Worm (Caenorhabditis elegans) whole organism, L4 larva: ENCODE data around the gene rabx-5.

Experiments
- D1046.2 ChIP-seq: fragments of 200-800 bp; sonication (Bioruptor generic); IDR thresholded peaks from 2 replicates; pipeline ENCODE4 v1.3.6; 2022; ENCODE audit warnings: missing genetic modification characterization, missing compliant biosample characterization
- F26F4.8 ChIP-seq: fragments of 200-800 bp; sonication (Bioruptor generic); conservative IDR thresholded peaks from 2 replicates; pipeline ENCODE4 v1.3.6; 2022; ENCODE audit warnings: missing genetic modification characterization, missing compliant biosample characterization
- F49E8.2 ChIP-seq: sonication (generic microtip); optimal IDR thresholded peaks from 2 replicates; lab custom pipeline; 2016; ENCODE audit warnings: missing compliant biosample characterization, mild to moderate bottlenecking, missing genetic modification characterization, borderline replicate concordance
- T20F7.1 ChIP-seq: fragments of 200-800 bp; sonication (Bioruptor generic); optimal IDR thresholded peaks from 2 replicates; lab custom pipeline; 2018; ENCODE audit warnings: mild to moderate bottlenecking, missing genetic modification characterization, missing compliant biosample characterization
- Y105C5A.15 ChIP-seq: fragments of 200-800 bp; sonication (Bioruptor generic); IDR thresholded peaks from 2 replicates; pipeline ENCODE4 v1.3.6; 2022; ENCODE audit warnings: missing genetic modification characterization, missing compliant biosample characterization
- Y48G9A.11 ChIP-seq: fragments of 200-800 bp; sonication (Bioruptor generic); IDR thresholded peaks from 2 replicates; pipeline ENCODE4 v1.3.6; 2022; ENCODE audit warnings: missing genetic modification reagents, missing genetic modification characterization, missing compliant biosample characterization
- Y75B8A.6 ChIP-seq: fragments of 200-800 bp; sonication (Bioruptor generic); IDR thresholded peaks from 2 replicates; pipeline ENCODE4 v1.3.6; 2022; ENCODE audit warnings: missing genetic modification reagents, missing genetic modification characterization, missing compliant biosample characterization
- aha-1 ChIP-seq: fragments of 150-350 bp; peaks from one replicate; lab custom pipeline; 2014; ENCODE audit warnings: missing biosample characterization, missing genetic modification characterization
- aly-2 ChIP-seq: sonication (generic microtip); optimal IDR thresholded peaks from 2 replicates; lab custom pipeline; 2018; ENCODE audit warnings: missing biosample characterization, missing genetic modification characterization
- ceh-28 ChIP-seq: fragments of 150-350 bp; optimal IDR thresholded peaks from 2 replicates; lab custom pipeline; 2014; ENCODE audit warnings: missing biosample characterization, missing genetic modification reagents, missing genetic modification characterization
- daf-12 ChIP-seq: fragments of 150-350 bp; optimal IDR thresholded peaks from 2 replicates; lab custom pipeline; 2014; ENCODE audit warnings: missing biosample characterization, missing genetic modification reagents, missing genetic modification characterization
- daf-16 ChIP-seq, 3 experiments: sonication (generic microtip); optimal IDR thresholded peaks; 2 replicates each; lab custom pipeline; 2016 to 2017; ENCODE audit warnings: missing genetic modification characterization in 3 of 3, missing genetic modification reagents in 3 of 3, mild to moderate bottlenecking in 2 of 3, missing compliant biosample characterization in 2 of 3, missing biosample characterization in 1 of 3, moderate library complexity in 1 of 3
- daf-19 ChIP-seq: fragments of 200-800 bp; sonication (Bioruptor generic); conservative IDR thresholded peaks from 2 replicates; pipeline ENCODE4 v1.3.6; 2022; ENCODE audit warnings: missing genetic modification characterization, missing compliant biosample characterization
- dmd-6 ChIP-seq: fragments of 200-800 bp; sonication (Bioruptor generic); IDR thresholded peaks from 2 replicates; pipeline ENCODE4 v1.3.6; 2022; ENCODE audit warnings: missing genetic modification reagents, missing genetic modification characterization, missing compliant biosample characterization
- dpl-1 ChIP-seq: fragments of 150-350 bp; optimal IDR thresholded peaks from 2 replicates; lab custom pipeline; 2014; ENCODE audit warnings: missing biosample characterization, missing genetic modification reagents, missing genetic modification characterization
- egl-27 ChIP-seq: sonication (generic microtip); optimal IDR thresholded peaks from 3 replicates; lab custom pipeline; 2017; ENCODE audit warnings: missing biosample characterization, missing genetic modification reagents, missing genetic modification characterization
- egl-43 ChIP-seq: fragments of 200-800 bp; sonication (Bioruptor generic); IDR thresholded peaks from 2 replicates; pipeline ENCODE4 v1.3.6; 2022; ENCODE audit warnings: missing genetic modification reagents, missing genetic modification characterization, missing compliant biosample characterization
- fkh-10 ChIP-seq: fragments of 150-350 bp; optimal IDR thresholded peaks from 2 replicates; lab custom pipeline; 2014; ENCODE audit warnings: missing biosample characterization, missing genetic modification reagents, missing genetic modification characterization
- fos-1 ChIP-seq: fragments of 150-350 bp; optimal IDR thresholded peaks from 2 replicates; lab custom pipeline; 2014; ENCODE audit warnings: missing biosample characterization, missing genetic modification characterization
- hif-1 ChIP-seq, 2 experiments: sonication (generic microtip); optimal IDR thresholded peaks; 2 replicates each; lab custom pipeline; 2016 to 2017; ENCODE audit warnings: missing compliant biosample characterization in 2 of 2, missing genetic modification characterization in 2 of 2, missing genetic modification reagents in 2 of 2, missing genotype in 2 of 2, mild to moderate bottlenecking in 1 of 2
- lin-1 ChIP-seq: fragments of 200-800 bp; sonication (Bioruptor generic); IDR thresholded peaks from 2 replicates; pipeline ENCODE4 v1.3.6; 2022; ENCODE audit warnings: missing genetic modification reagents, missing genetic modification characterization, missing compliant biosample characterization
- lsy-2 ChIP-seq, 2 experiments: fragments of 150-350 bp in 1 of 2; sonication (generic microtip) in 1 of 2; optimal IDR thresholded peaks; 2 replicates each; lab custom pipeline; 2014 to 2017; ENCODE audit warnings: missing biosample characterization in 2 of 2, missing genetic modification characterization in 2 of 2
- mdl-1 ChIP-seq, 2 experiments: fragments of 150-350 bp in 1 of 2; sonication (generic microtip) in 1 of 2; optimal IDR thresholded peaks; 2 replicates each; lab custom pipeline; 2014 to 2017; ENCODE audit warnings: missing biosample characterization in 2 of 2, missing genetic modification characterization in 2 of 2
- mxl-2 ChIP-seq: fragments of 200-800 bp; sonication (Bioruptor generic); conservative IDR thresholded peaks from 2 replicates; pipeline ENCODE4 v1.3.6; 2022; ENCODE audit warnings: missing genetic modification reagents, missing genetic modification characterization, missing compliant biosample characterization
- mxl-3 ChIP-seq: fragments of 200-800 bp; sonication (Bioruptor generic); optimal IDR thresholded peaks from 2 replicates; lab custom pipeline; 2018; ENCODE audit warnings: mild to moderate bottlenecking, missing genetic modification characterization, missing compliant biosample characterization
- nhr-102 ChIP-seq: sonication (generic microtip); optimal IDR thresholded peaks from 2 replicates; lab custom pipeline; 2016; ENCODE audit warnings: mild to moderate bottlenecking, missing genetic modification characterization, moderate library complexity, missing compliant biosample characterization
- nhr-11 ChIP-seq: fragments of 150-350 bp; optimal IDR thresholded peaks from 2 replicates; lab custom pipeline; 2014; ENCODE audit warnings: missing biosample characterization, missing genetic modification characterization
- nhr-237 ChIP-seq: sonication (generic microtip); optimal IDR thresholded peaks from 2 replicates; lab custom pipeline; 2017; ENCODE audit warnings: missing biosample characterization, missing genetic modification characterization
- nhr-25 ChIP-seq: sonication (generic microtip); optimal IDR thresholded peaks from 2 replicates; lab custom pipeline; 2017; ENCODE audit warnings: missing genetic modification characterization, mild to moderate bottlenecking, missing compliant biosample characterization, antibody characterized with exemption, moderate library complexity, borderline replicate concordance; ENCODE audit not compliant: insufficient read depth
- nhr-28 ChIP-seq: fragments of 150-350 bp; optimal IDR thresholded peaks from 2 replicates; lab custom pipeline; 2014; ENCODE audit warnings: missing biosample characterization, missing genetic modification characterization
- nhr-41 ChIP-seq: fragments of 200-800 bp; sonication (Bioruptor generic); IDR thresholded peaks from 2 replicates; pipeline ENCODE4 v1.3.6; 2022; ENCODE audit warnings: missing genetic modification reagents, missing genetic modification characterization, missing compliant biosample characterization
- nhr-48 ChIP-seq: sonication (generic microtip); optimal IDR thresholded peaks from 2 replicates; lab custom pipeline; 2016; ENCODE audit warnings: mild to moderate bottlenecking, missing genetic modification characterization, missing compliant biosample characterization
- nhr-6 ChIP-seq: fragments of 150-350 bp; optimal IDR thresholded peaks from 2 replicates; lab custom pipeline; 2014; ENCODE audit warnings: missing biosample characterization, missing genetic modification characterization
- pha-4 ChIP-seq, 2 experiments: fragments of 150-350 bp in 1 of 2; fragments of 200-800 bp in 1 of 2; sonication (Bioruptor generic) in 1 of 2; IDR thresholded peaks in 1 of 2; optimal IDR thresholded peaks in 1 of 2; 2 replicates each; pipeline versions ENCODE4 v1.3.6 to Lab custom; 2014 to 2022; ENCODE audit warnings: missing genetic modification characterization in 2 of 2, missing genetic modification reagents in 2 of 2, missing biosample characterization in 1 of 2, missing compliant biosample characterization in 1 of 2
- saeg-2 ChIP-seq: fragments of 200-800 bp; sonication (Bioruptor generic); IDR thresholded peaks from 2 replicates; pipeline ENCODE4 v1.3.6; 2022; ENCODE audit warnings: missing genetic modification reagents, missing genetic modification characterization, missing compliant biosample characterization
- sdz-12 ChIP-seq: fragments of 200-800 bp; sonication (Bioruptor generic); optimal IDR thresholded peaks from 2 replicates; lab custom pipeline; 2018; ENCODE audit warnings: mild to moderate bottlenecking, missing genetic modification characterization, missing compliant biosample characterization
- snpc-1.2 ChIP-seq: fragments of 200-800 bp; sonication (Bioruptor generic); IDR thresholded peaks from 2 replicates; pipeline ENCODE4 v1.3.6; 2022; ENCODE audit warnings: missing genetic modification reagents, missing genetic modification characterization, missing compliant biosample characterization
- unc-39 ChIP-seq: sonication (generic microtip); optimal IDR thresholded peaks from 2 replicates; lab custom pipeline; 2017; ENCODE audit warnings: missing biosample characterization, missing genetic modification characterization
- unc-62 ChIP-seq, 3 experiments: fragments of 150-350 bp in 1 of 3; sonication (generic microtip); optimal IDR thresholded peaks in 2 of 3; peaks in 1 of 3; 1 replicate in 1 of 3; 2 replicates in 2 of 3; lab custom pipeline; 2014 to 2017; ENCODE audit warnings: missing biosample characterization in 3 of 3, missing genetic modification characterization in 3 of 3, missing genetic modification reagents in 3 of 3, missing genotype in 1 of 3
- vab-7 ChIP-seq: fragments of 200-800 bp; sonication (Bioruptor generic); IDR thresholded peaks from 2 replicates; pipeline ENCODE4 v1.3.6; 2022; ENCODE audit warnings: missing genetic modification reagents, missing genetic modification characterization, missing compliant biosample characterization
- zag-1 ChIP-seq: fragments of 150-350 bp; optimal IDR thresholded peaks from 2 replicates; lab custom pipeline; 2014; ENCODE audit warnings: missing biosample characterization, missing genetic modification characterization

rabx-5 gene

DNA sequence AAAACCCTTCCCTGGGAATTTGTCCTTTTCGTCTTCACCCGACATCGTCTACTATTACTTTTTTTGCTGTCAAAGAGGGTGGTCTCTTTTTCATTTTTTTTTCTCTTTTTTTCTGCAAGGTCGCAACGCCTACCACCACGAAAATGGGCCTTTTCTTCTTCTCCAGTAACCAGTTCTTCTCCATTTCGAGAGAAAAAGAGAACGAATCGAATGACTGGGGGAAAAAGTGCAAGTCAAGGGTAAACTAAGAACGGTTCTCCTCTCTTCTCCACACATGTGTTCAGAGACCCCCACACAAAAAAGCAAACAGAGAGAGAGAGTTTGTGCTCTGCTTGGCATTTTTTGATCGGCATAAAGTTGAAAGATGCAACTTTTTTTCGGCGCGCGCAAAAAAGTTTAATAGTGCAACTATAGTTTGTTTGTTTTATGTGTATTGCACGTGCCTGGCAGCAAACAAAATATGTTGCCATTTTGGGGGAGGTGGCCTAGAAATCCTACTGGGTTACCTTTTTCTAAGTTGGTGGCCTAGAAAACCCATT, 31.4 kb downstream of the rabx-5 start (continued):
- no peak for TF ChIP-seq unc-39 (tag; lab: Kevin White, UChicago)
- TF ChIP-seq egl-27 (tag; lab: Kevin White, UChicago), result no peak
- no peak for TF ChIP-seq unc-62 (GFP tag; optimal IDR thresholded peaks at IDR 0.05 in 1 of 2; lab: Kevin White, UChicago)
- TF ChIP-seq unc-62 (tag; optimal IDR thresholded peaks at IDR 0.05; lab: Kevin White, UChicago), result no peak
- TF ChIP-seq ceh-28 (tag; lab: Kevin White, UChicago), result no peak
- TF ChIP-seq nhr-48 (tag; lab: Kevin White, UChicago), result no peak
- no peak for TF ChIP-seq T20F7.1 (GFP tag; lab: Kevin White, UChicago)
- TF ChIP-seq daf-16 (GFP tag; optimal IDR thresholded peaks at IDR 0.05; lab: Kevin White, UChicago), result no peak
- TF ChIP-seq daf-16 (tag; optimal IDR thresholded peaks at IDR 0.05; lab: Kevin White, UChicago), result no peak
- TF ChIP-seq daf-12, result no peak
- peak; percentile 43 for TF ChIP-seq nhr-28
- peak; percentile 34 for TF ChIP-seq nhr-6 (tag; lab: Kevin White, UChicago)
- no peak for TF ChIP-seq egl-43 (GFP tag; lab: Robert Waterston, UW)
- TF ChIP-seq snpc-1.2 (GFP tag; lab: Robert Waterston, UW), result no peak
- no peak; the same call in 1 of the 2 replicates for TF ChIP-seq pha-4 (GFP tag; IDR thresholded peaks at IDR 0.05; lab: Robert Waterston, UW)
- TF ChIP-seq pha-4 (tag; optimal IDR thresholded peaks at IDR 0.05; lab: Kevin White, UChicago), result peak; percentile 79
- TF ChIP-seq mxl-3, result no peak
- TF ChIP-seq hif-1 (tag; optimal IDR thresholded peaks at IDR 0.05; lab: Kevin White, UChicago), result peak in 1 of 2 experiments; percentile 12
- no peak for TF ChIP-seq F49E8.2 (tag; lab: Kevin White, UChicago)
- TF ChIP-seq, all 104 proteins: peak for 12

DNA sequence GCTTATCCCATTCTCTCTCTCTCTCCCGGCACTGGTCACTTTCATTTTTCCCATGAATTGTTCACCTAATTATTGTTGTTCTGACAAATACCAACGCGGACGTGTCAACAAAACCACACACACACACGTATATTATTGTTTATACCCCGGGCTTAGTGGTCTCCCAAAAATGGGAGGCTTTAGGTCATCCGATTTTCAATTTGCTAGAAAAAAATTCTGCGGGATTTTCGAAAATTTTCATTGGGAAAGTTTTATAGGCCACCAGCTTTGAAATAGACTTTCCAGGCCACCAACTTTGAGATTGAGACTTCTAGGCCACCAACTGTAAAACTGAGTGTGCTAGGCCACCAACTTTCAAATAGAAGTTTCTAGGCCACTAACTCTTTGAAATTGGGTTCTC, 32.8 kb downstream of the rabx-5 start:
- TF ChIP-seq nhr-41 (GFP tag; lab: Robert Waterston, UW) (no peak), nhr-102 (tag; lab: Kevin White, UChicago) (no peak), zag-1 (tag; lab: Kevin White, UChicago) (no peak), nhr-25 (tag; lab: Kevin White, UChicago) (no peak), daf-19 (GFP tag; lab: Robert Waterston, UW) (no peak), F26F4.8 (GFP tag; lab: Robert Waterston, UW) (no peak), unc-62 (GFP tag; optimal IDR thresholded peaks at IDR 0.05 in 1 of 2; lab: Kevin White, UChicago) (peak in 1 of 2 experiments; percentile 92), unc-62 (tag; optimal IDR thresholded peaks at IDR 0.05; lab: Kevin White, UChicago) (no peak), saeg-2 (GFP tag; lab: Robert Waterston, UW) (no peak), D1046.2 (GFP tag; lab: Robert Waterston, UW) (no peak)

DNA sequence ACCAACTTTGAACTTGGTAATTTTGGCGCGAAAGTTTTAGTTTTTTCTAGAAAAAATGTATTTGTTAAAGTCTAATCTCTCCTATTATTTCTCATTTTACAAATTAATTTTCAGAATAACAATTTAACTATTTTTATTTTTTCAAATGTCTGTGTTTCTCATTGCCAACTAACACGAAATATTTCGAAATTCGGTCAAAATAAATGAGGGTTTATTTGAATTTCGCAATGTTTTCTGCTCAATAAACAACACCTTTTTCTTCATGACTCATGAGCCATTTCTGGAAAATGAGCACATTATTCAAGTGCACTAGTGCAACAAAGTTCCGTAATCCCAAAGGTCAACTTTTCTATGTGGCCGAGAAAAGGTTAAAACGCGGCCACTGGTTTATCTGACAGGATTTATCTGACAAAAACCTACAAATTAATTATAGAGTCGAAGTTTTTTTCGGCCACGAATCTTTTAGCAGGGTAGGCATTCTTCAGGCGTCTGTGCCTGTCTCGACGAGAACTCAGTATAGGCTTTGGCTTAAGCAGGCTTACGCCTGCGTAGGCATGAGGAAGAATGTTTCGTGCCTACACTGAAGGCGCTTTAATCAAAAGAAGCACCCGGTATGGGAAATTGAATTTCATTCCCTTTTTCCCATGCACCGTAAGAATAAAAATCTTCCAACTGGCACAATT, 33.3 kb downstream of the rabx-5 start, which contains the start of gene Y39A1A.27:
Gene Y39A1A.27 (plus strand): TSS at position 633 of the 683 bp plus-strand sequence.
- TF ChIP-seq fkh-10, result no peak
- TF ChIP-seq aha-1 (tag; lab: Kevin White, UChicago), result peak; percentile 18

DNA sequence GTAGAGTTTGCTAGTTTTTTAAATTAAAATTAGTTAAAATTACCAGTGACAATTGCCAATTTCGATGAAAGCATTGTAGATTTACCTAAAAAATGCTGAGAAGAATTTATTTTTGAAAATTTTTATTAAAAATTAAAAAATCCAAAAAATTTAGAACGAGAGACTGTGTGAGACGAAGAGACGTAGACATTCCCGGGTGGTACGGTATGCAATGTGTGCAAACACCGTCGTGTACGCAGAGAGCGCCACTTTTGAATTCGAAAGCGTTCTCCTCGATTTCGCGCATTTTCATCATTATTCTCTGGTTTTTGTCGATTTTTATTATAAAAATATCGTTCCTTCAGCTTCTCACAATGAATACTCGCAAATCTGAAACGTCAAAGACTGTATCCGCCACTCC, 37.6 kb downstream of the rabx-5 start, which contains the start of the genes dhs-11 and orc-1:
Gene dhs-11 (minus strand): TSS at position 85 of the 400 bp plus-strand sequence.
Gene orc-1 (plus strand): TSS at position 349 of the 400 bp plus-strand sequence.
- no peak for TF ChIP-seq daf-12
- no peak for TF ChIP-seq Y48G9A.11 (GFP tag; lab: Robert Waterston, UW)
- no peak for TF ChIP-seq Y105C5A.15
- no peak for TF ChIP-seq fos-1 (tag; lab: Kevin White, UChicago)
- no peak for TF ChIP-seq vab-7 (GFP tag; lab: Robert Waterston, UW)
- TF ChIP-seq mxl-2 (GFP tag; lab: Robert Waterston, UW), result no peak
- peak; percentile 69 to 99 for TF ChIP-seq lsy-2 (tag; optimal IDR thresholded peaks at IDR 0.05; lab: Kevin White, UChicago)
- TF ChIP-seq nhr-11 (tag; lab: Kevin White, UChicago), result no peak
- TF ChIP-seq mdl-1 (tag; optimal IDR thresholded peaks at IDR 0.05; lab: Kevin White, UChicago), result no peak
- TF ChIP-seq Y75B8A.6, result no peak
- TF ChIP-seq nhr-237 (tag; lab: Kevin White, UChicago), result no peak
- no peak for TF ChIP-seq D1046.2 (GFP tag; lab: Robert Waterston, UW)
- TF ChIP-seq aly-2 (tag; lab: Kevin White, UChicago), result no peak
- TF ChIP-seq unc-39 (tag; lab: Kevin White, UChicago), result no peak
- TF ChIP-seq zag-1 (tag; lab: Kevin White, UChicago), result no peak
- TF ChIP-seq dpl-1 (GFP tag; lab: Kevin White, UChicago), result peak; percentile 89
- TF ChIP-seq dmd-6 (GFP tag; lab: Robert Waterston, UW), result no peak
- no peak for TF ChIP-seq snpc-1.2 (GFP tag; lab: Robert Waterston, UW)
- no peak for TF ChIP-seq ceh-28 (tag; lab: Kevin White, UChicago)
- TF ChIP-seq sdz-12 (GFP tag; lab: Kevin White, UChicago), result no peak
- no peak for TF ChIP-seq lin-1 (GFP tag; lab: Robert Waterston, UW)
- TF ChIP-seq hif-1 (tag; optimal IDR thresholded peaks at IDR 0.05; lab: Kevin White, UChicago), result no peak
- no peak for TF ChIP-seq unc-62 (GFP tag; optimal IDR thresholded peaks at IDR 0.05 in 1 of 2; lab: Kevin White, UChicago)
- no peak for TF ChIP-seq unc-62 (tag; optimal IDR thresholded peaks at IDR 0.05; lab: Kevin White, UChicago)
